Worm (Caenorhabditis elegans) whole organism, L1 larva: Measurements from ENCODE around the gene Y55B1BL.1.

ENCODE experiments used
- C04F5.9 ChIP-seq: sonication (generic microtip); optimal IDR thresholded peaks from 2 replicates; lab custom pipeline; 2016; ENCODE audit warnings: missing genetic modification characterization, missing compliant biosample characterization
- C16A3.4 ChIP-seq: fragments of 150-350 bp; optimal IDR thresholded peaks from 2 replicates; lab custom pipeline; 2014; ENCODE audit warnings: missing biosample characterization, missing genetic modification characterization
- F16B12.6 ChIP-seq: fragments of 150-350 bp; optimal IDR thresholded peaks from 2 replicates; lab custom pipeline; 2014; ENCODE audit warnings: missing biosample characterization, missing genetic modification characterization
- blmp-1 ChIP-seq: fragments of 150-350 bp; optimal IDR thresholded peaks from 2 replicates; lab custom pipeline; 2014; ENCODE audit warnings: missing biosample characterization, missing genetic modification characterization
- ceh-8 ChIP-seq: fragments of 200-800 bp; sonication (Bioruptor generic); optimal IDR thresholded peaks from 2 replicates; lab custom pipeline; 2018; ENCODE audit warnings: mild to moderate bottlenecking, missing genetic modification characterization, moderate library complexity, missing compliant biosample characterization
- egl-13 ChIP-seq: sonication (generic microtip); optimal IDR thresholded peaks from 2 replicates; lab custom pipeline; 2016; ENCODE audit warnings: missing genotype, missing genetic modification reagents, missing genetic modification characterization, missing compliant biosample characterization
- elt-3 ChIP-seq, 6 experiments: fragments of 150-350 bp in 1 of 6; sonication (generic microtip); optimal IDR thresholded peaks; 2 replicates each; lab custom pipeline; 2017 to 2018; ENCODE audit warnings: missing biosample characterization in 6 of 6, missing genetic modification characterization in 6 of 6, inconsistent platforms in 1 of 6
- ets-5 ChIP-seq: fragments of 200-800 bp; sonication (Bioruptor generic); IDR thresholded peaks from 2 replicates; pipeline ENCODE4 v1.3.6; 2022; ENCODE audit warnings: missing genetic modification characterization, missing compliant biosample characterization
- fkh-8 ChIP-seq: sonication (generic microtip); optimal IDR thresholded peaks from 2 replicates; lab custom pipeline; 2016; ENCODE audit warnings: mild to moderate bottlenecking, missing genetic modification characterization, missing compliant biosample characterization
- fos-1 ChIP-seq: fragments of 150-350 bp; optimal IDR thresholded peaks from 2 replicates; lab custom pipeline; 2014; ENCODE audit warnings: missing biosample characterization, missing genetic modification characterization
- grh-1 ChIP-seq: fragments of 200-800 bp; sonication (Bioruptor generic); IDR thresholded peaks from 2 replicates; pipeline ENCODE4 v1.3.6; 2022; ENCODE audit warnings: missing genetic modification reagents, missing genetic modification characterization, missing compliant biosample characterization
- hpl-2 ChIP-seq: fragments of 150-350 bp; optimal IDR thresholded peaks from 2 replicates; lab custom pipeline; 2014; ENCODE audit warnings: missing biosample characterization, missing genetic modification reagents, missing genetic modification characterization
- jun-1 ChIP-seq: fragments of 150-350 bp; optimal IDR thresholded peaks from 2 replicates; lab custom pipeline; 2014; ENCODE audit warnings: missing biosample characterization, missing genetic modification reagents, missing genetic modification characterization
- lin-15B ChIP-seq: fragments of 150-350 bp; sonication (generic microtip); optimal IDR thresholded peaks from 3 replicates; lab custom pipeline; 2014; ENCODE audit warnings: missing biosample characterization, missing genetic modification characterization
- mab-9 ChIP-seq: fragments of 200-800 bp; sonication (Bioruptor generic); IDR thresholded peaks from 2 replicates; pipeline ENCODE4 v1.3.6; 2022; ENCODE audit warnings: missing genetic modification reagents, missing genetic modification characterization, missing compliant biosample characterization
- mdl-1 ChIP-seq, 2 experiments: fragments of 150-350 bp; optimal IDR thresholded peaks; 2 replicates each; lab custom pipeline; 2014 to 2017; ENCODE audit warnings: missing biosample characterization in 2 of 2, missing genetic modification characterization in 2 of 2, inconsistent platforms in 1 of 2
- mef-2 ChIP-seq: fragments of 150-350 bp; optimal IDR thresholded peaks from 2 replicates; lab custom pipeline; 2014; ENCODE audit warnings: missing biosample characterization, missing genetic modification characterization
- mep-1 ChIP-seq: fragments of 150-350 bp; optimal IDR thresholded peaks from 2 replicates; lab custom pipeline; 2014; ENCODE audit warnings: missing biosample characterization, missing genetic modification characterization
- nhr-12 ChIP-seq: sonication (generic microtip); optimal IDR thresholded peaks from 2 replicates; lab custom pipeline; 2017; ENCODE audit warnings: missing biosample characterization, missing genetic modification characterization
- nhr-19 ChIP-seq: fragments of 200-800 bp; sonication (Bioruptor generic); conservative IDR thresholded peaks from 2 replicates; pipeline ENCODE4 v1.3.6; 2022; ENCODE audit warnings: missing genetic modification characterization, missing compliant biosample characterization
- nhr-20 ChIP-seq: sonication (generic microtip); optimal IDR thresholded peaks from 2 replicates; lab custom pipeline; 2016; ENCODE audit warnings: mild to moderate bottlenecking, missing genetic modification characterization, missing compliant biosample characterization
- nhr-237 ChIP-seq: fragments of 150-350 bp; optimal IDR thresholded peaks from 2 replicates; lab custom pipeline; 2014; ENCODE audit warnings: missing biosample characterization, missing genetic modification characterization
- nhr-28 ChIP-seq: fragments of 150-350 bp; optimal IDR thresholded peaks from 2 replicates; lab custom pipeline; 2014; ENCODE audit warnings: missing biosample characterization, missing genetic modification characterization
- nhr-71 ChIP-seq: sonication (generic microtip); optimal IDR thresholded peaks from 2 replicates; lab custom pipeline; 2016; ENCODE audit warnings: mild to moderate bottlenecking, missing genetic modification characterization, moderate library complexity, missing compliant biosample characterization
- nhr-76 ChIP-seq: sonication (generic microtip); optimal IDR thresholded peaks from 2 replicates; lab custom pipeline; 2017; ENCODE audit warnings: missing biosample characterization, missing genetic modification characterization
- nhr-85 ChIP-seq: sonication (generic microtip); peaks from one replicate; lab custom pipeline; 2016; ENCODE audit warnings: missing genetic modification characterization, inconsistent platforms, missing compliant biosample characterization
- pag-3 ChIP-seq: sonication (generic microtip); optimal IDR thresholded peaks from 2 replicates; lab custom pipeline; 2017; ENCODE audit warnings: missing genetic modification characterization, mild to moderate bottlenecking, missing compliant biosample characterization, antibody characterized with exemption, borderline replicate concordance; ENCODE audit not compliant: insufficient read depth
- pax-3 ChIP-seq: fragments of 200-800 bp; sonication (Bioruptor generic); optimal IDR thresholded peaks from 2 replicates; lab custom pipeline; 2018; ENCODE audit warnings: mild to moderate bottlenecking, missing genetic modification characterization, moderate library complexity, missing compliant biosample characterization
- pqm-1 ChIP-seq: sonication (generic microtip); optimal IDR thresholded peaks from 3 replicates; lab custom pipeline; 2017; ENCODE audit warnings: missing biosample characterization, missing genetic modification characterization
- rnt-1 ChIP-seq: sonication (generic microtip); optimal IDR thresholded peaks from 2 replicates; lab custom pipeline; 2016; ENCODE audit warnings: mild to moderate bottlenecking, missing genetic modification characterization, moderate library complexity, missing compliant biosample characterization
- snpc-4 ChIP-seq: fragments of 150-350 bp; optimal IDR thresholded peaks from 2 replicates; lab custom pipeline; 2014; ENCODE audit warnings: missing biosample characterization, missing genetic modification characterization
- snu-23 ChIP-seq: sonication (generic microtip); optimal IDR thresholded peaks from 2 replicates; lab custom pipeline; 2016; ENCODE audit warnings: missing genetic modification characterization, missing compliant biosample characterization
- sox-4 ChIP-seq: sonication (generic microtip); optimal IDR thresholded peaks from 2 replicates; lab custom pipeline; 2016; ENCODE audit warnings: missing genetic modification characterization, missing compliant biosample characterization
- swsn-7 ChIP-seq: sonication (generic microtip); optimal IDR thresholded peaks from 2 replicates; lab custom pipeline; 2016; ENCODE audit warnings: missing genetic modification characterization, missing compliant biosample characterization
- unc-130 ChIP-seq: fragments of 150-350 bp; optimal IDR thresholded peaks from 2 replicates; lab custom pipeline; 2017; ENCODE audit warnings: missing biosample characterization, missing genetic modification characterization, inconsistent platforms
- unc-98 ChIP-seq: fragments of 200-800 bp; sonication (Bioruptor generic); IDR thresholded peaks from 2 replicates; pipeline ENCODE4 v1.3.6; 2022; ENCODE audit warnings: missing genetic modification characterization, missing compliant biosample characterization
- zag-1 ChIP-seq: fragments of 150-350 bp; optimal IDR thresholded peaks from 2 replicates; lab custom pipeline; 2014; ENCODE audit warnings: missing biosample characterization, missing genetic modification characterization

Gene Y55B1BL.1

ce11 chrIII:400898-401297 lies 1.3 kb upstream of the Y55B1BL.1 start:
- no peak for TF ChIP-seq ets-5 (GFP tag; lab: Robert Waterston, UW)
- TF ChIP-seq blmp-1, result peak; percentile 10
- no peak for TF ChIP-seq egl-13
- no peak for TF ChIP-seq C04F5.9 (tag; lab: Kevin White, UChicago)
- no peak for TF ChIP-seq C16A3.4
- no peak for TF ChIP-seq mep-1 (tag; lab: Kevin White, UChicago)
- peak; percentile 88 for TF ChIP-seq nhr-85 (tag; lab: Kevin White, UChicago)
- peak; percentile 8 for TF ChIP-seq snu-23 (GFP tag; lab: Kevin White, UChicago)
- 0 out of 2 replicates have a peak, but pooled peaks have one; percentile 28 for TF ChIP-seq grh-1 (GFP tag; lab: Robert Waterston, UW)
- no peak for TF ChIP-seq sox-4 (tag; lab: Kevin White, UChicago)
- peak in 1 of 6 experiments; percentile 16 for TF ChIP-seq elt-3 (tag; optimal IDR thresholded peaks at IDR 0.05; lab: Kevin White, UChicago)
- peak; percentile 5 for TF ChIP-seq nhr-71
- TF ChIP-seq nhr-20 (tag; lab: Kevin White, UChicago), result peak; percentile 19

- peak; percentile 51; the same call in 1 of the 2 replicates for TF ChIP-seq grh-1 (GFP tag; lab: Robert Waterston, UW)
- peak; percentile 96; the same call in 1 of the 2 replicates for TF ChIP-seq ets-5 (GFP tag; lab: Robert Waterston, UW)
- TF ChIP-seq mab-9 (GFP tag; lab: Robert Waterston, UW), result peak; percentile 67; the same call in 1 of the 2 replicates
- peak; percentile 64 for TF ChIP-seq unc-98 (GFP tag; lab: Robert Waterston, UW)
- peak; percentile 57 for TF ChIP-seq nhr-19
These were observed 13.2 kb downstream of the Y55B1BL.1 start for ce11 chrIII:415331-415775.

DNA sequence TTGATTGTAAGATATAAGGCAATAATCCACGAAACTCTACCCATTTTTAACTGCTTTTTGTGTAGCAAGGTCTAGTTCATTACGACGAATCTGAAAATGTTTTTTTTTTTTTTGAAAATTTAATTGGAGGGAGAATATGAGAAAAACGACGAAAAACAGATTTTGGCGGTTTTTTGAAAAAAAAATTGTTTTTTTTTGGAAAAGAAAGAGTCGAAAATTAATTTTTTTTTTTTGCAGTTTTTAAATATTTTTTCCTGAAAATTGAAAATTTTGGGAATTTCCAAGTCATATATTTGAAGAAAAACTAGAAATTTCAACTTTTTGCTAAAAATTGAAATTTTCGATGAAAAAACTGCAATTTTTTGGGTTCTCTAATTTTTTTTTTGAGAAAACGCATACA lies 16.5 kb downstream of the Y55B1BL.1 start, which contains the start of gene stim-1:
Gene stim-1, minus strand, starts transcription at position 101 of the 400 bp plus-strand sequence.
- TF ChIP-seq nhr-12, result no peak
- no peak for TF ChIP-seq nhr-20 (tag; lab: Kevin White, UChicago)
- no peak for TF ChIP-seq fos-1 (tag; lab: Kevin White, UChicago)
- no peak for TF ChIP-seq unc-130 (tag; lab: Kevin White, UChicago)
- TF ChIP-seq mef-2 (tag; lab: Kevin White, UChicago), result no peak
- no peak for TF ChIP-seq pag-3 (tag; lab: Kevin White, UChicago)
- TF ChIP-seq mdl-1 (tag; optimal IDR thresholded peaks at IDR 0.05; lab: Kevin White, UChicago), result no peak
- TF ChIP-seq nhr-28 (tag; lab: Kevin White, UChicago), result no peak
- no peak for TF ChIP-seq fkh-8
- no peak for TF ChIP-seq hpl-2 (GFP tag; lab: Kevin White, UChicago)
- no peak for TF ChIP-seq rnt-1 (tag; lab: Kevin White, UChicago)
- no peak for TF ChIP-seq zag-1 (tag; lab: Kevin White, UChicago)
- TF ChIP-seq jun-1 (tag; lab: Kevin White, UChicago), result no peak
- no peak for TF ChIP-seq pqm-1 (tag; lab: Kevin White, UChicago)

ce11 chrIII:422553-422952 lies 20.4 kb downstream of the Y55B1BL.1 start:
- TF ChIP-seq nhr-85 (tag; lab: Kevin White, UChicago) (no peak), ceh-8 (no peak), swsn-7 (no peak), snpc-4 (tag; lab: Kevin White, UChicago) (no peak), nhr-76 (tag; lab: Kevin White, UChicago) (no peak), pax-3 (tag; lab: Kevin White, UChicago) (no peak), F16B12.6 (tag; lab: Kevin White, UChicago) (no peak), nhr-237 (tag; lab: Kevin White, UChicago) (no peak), lin-15B (tag; lab: Kevin White, UChicago) (no peak)
